Fruit fly (Drosophila melanogaster) whole organism, embryonic: ENCODE results near the gene Pka-C2.

ENCODE experiments used
- Blimp-1 ChIP-seq: fragments of 200-800 bp; sonication (Bioruptor generic); optimal IDR thresholded peaks from 3 replicates; lab custom pipeline; 2018; ENCODE audit warnings: missing biosample characterization, missing genetic modification characterization, mild to moderate bottlenecking, moderate library complexity, missing genetic modification reagents
- CG11398 ChIP-seq: fragments of 200-800 bp; sonication (Bioruptor generic); optimal IDR thresholded peaks from 2 replicates; lab custom pipeline; 2016; ENCODE audit warnings: missing biosample characterization, missing genetic modification characterization
- CG11696 ChIP-seq: fragments of 200-800 bp; sonication (Bioruptor generic); IDR thresholded peaks from 2 replicates; pipeline ENCODE4 v1.3.6; 2022; ENCODE audit warnings: missing biosample characterization, missing genetic modification characterization
- CG12391 ChIP-seq: fragments of 200-800 bp; sonication (Bioruptor generic); optimal IDR thresholded peaks from 3 replicates; lab custom pipeline; 2018; ENCODE audit warnings: missing biosample characterization, mild to moderate bottlenecking, missing genetic modification characterization, moderate library complexity
- CG15073 ChIP-seq: fragments of 200-800 bp; sonication (Bioruptor generic); optimal IDR thresholded peaks from 2 replicates; lab custom pipeline; 2016; ENCODE audit warnings: missing biosample characterization, missing genetic modification characterization
- CG18476 ChIP-seq: fragments of 200-800 bp; sonication (Bioruptor generic); optimal IDR thresholded peaks from 2 replicates; lab custom pipeline; 2016; ENCODE audit warnings: missing biosample characterization, mild to moderate bottlenecking, missing genetic modification characterization
- CG2678 ChIP-seq: fragments of 200-800 bp; sonication (Bioruptor generic); optimal IDR thresholded peaks from 3 replicates; lab custom pipeline; 2019; ENCODE audit warnings: missing biosample characterization, mild to moderate bottlenecking, missing genetic modification characterization, moderate library complexity
- CG32767 ChIP-seq: fragments of 200-800 bp; sonication (Bioruptor generic); IDR thresholded peaks from 2 replicates; pipeline ENCODE4 v1.3.6; 2022; ENCODE audit warnings: missing biosample characterization, missing genetic modification characterization
- CG6689 ChIP-seq: fragments of 200-800 bp; sonication (Bioruptor generic); IDR thresholded peaks from 2 replicates; pipeline ENCODE4 v1.3.6; 2022; ENCODE audit warnings: missing biosample characterization, missing genetic modification characterization
- CG7271 ChIP-seq: fragments of 200-800 bp; sonication (Bioruptor generic); optimal IDR thresholded peaks from 2 replicates; lab custom pipeline; 2018; ENCODE audit warnings: missing biosample characterization, mild to moderate bottlenecking, missing genetic modification characterization, moderate library complexity
- CG8281 ChIP-seq: fragments of 200-800 bp; sonication (Bioruptor generic); optimal IDR thresholded peaks from 2 replicates; lab custom pipeline; 2018; ENCODE audit warnings: missing biosample characterization, mild to moderate bottlenecking, missing genetic modification characterization, moderate library complexity
- CG8924 ChIP-seq: fragments of 200-800 bp; optimal IDR thresholded peaks from 3 replicates; lab custom pipeline; 2019; ENCODE audit warnings: missing biosample characterization, mild to moderate bottlenecking, missing genetic modification characterization, moderate library complexity
- HLH54F ChIP-seq: fragments of 200-800 bp; sonication (Bioruptor generic); optimal IDR thresholded peaks from 3 replicates; lab custom pipeline; 2016; ENCODE audit warnings: missing biosample characterization, missing genetic modification characterization
- Hr78 ChIP-seq, 2 experiments: fragments of 200-800 bp in 1 of 2; fragments of >200 bp in 1 of 2; sonication (Bioruptor generic) in 1 of 2; optimal IDR thresholded peaks; 2 replicates each; lab custom pipeline; 2017 to 2019; ENCODE audit warnings: missing biosample characterization in 2 of 2, missing genetic modification characterization in 2 of 2, mild to moderate bottlenecking in 1 of 2, moderate library complexity in 1 of 2
- Hsf ChIP-seq: fragments of 200-800 bp; sonication (Bioruptor generic); optimal IDR thresholded peaks from 3 replicates; lab custom pipeline; 2016; ENCODE audit warnings: missing biosample characterization, missing genetic modification characterization
- Lim3 ChIP-seq: fragments of 200-800 bp; sonication (Bioruptor generic); IDR thresholded peaks from 2 replicates; pipeline ENCODE4 v1.3.6; 2022; ENCODE audit warnings: missing biosample characterization, missing genetic modification characterization
- NC2β ChIP-seq: fragments of 200-800 bp; sonication (Bioruptor generic); optimal IDR thresholded peaks from 2 replicates; lab custom pipeline; 2016; ENCODE audit warnings: missing biosample characterization, missing genetic modification characterization
- PHDP ChIP-seq: fragments of 200-800 bp; sonication (Bioruptor generic); optimal IDR thresholded peaks from 3 replicates; lab custom pipeline; 2018; ENCODE audit warnings: missing biosample characterization, mild to moderate bottlenecking, missing genetic modification characterization, moderate library complexity
- Side ChIP-seq: fragments of 200-800 bp; sonication (Bioruptor generic); optimal IDR thresholded peaks from 2 replicates; lab custom pipeline; 2016; ENCODE audit warnings: missing biosample characterization, missing genetic modification characterization
- Sox102F ChIP-seq: fragments of 200-800 bp; sonication (Bioruptor generic); optimal IDR thresholded peaks from 2 replicates; lab custom pipeline; 2018; ENCODE audit warnings: missing biosample characterization, mild to moderate bottlenecking, missing genetic modification characterization, moderate library complexity
- Xrp1 ChIP-seq: fragments of 200-800 bp; sonication (Bioruptor generic); IDR thresholded peaks from 2 replicates; pipeline ENCODE4 v1.3.6; 2022; ENCODE audit warnings: missing biosample characterization, missing genetic modification characterization
- abd-A ChIP-seq: fragments of 200-800 bp; sonication (Bioruptor generic); optimal IDR thresholded peaks from 3 replicates; lab custom pipeline; 2019; ENCODE audit warnings: missing biosample characterization, mild to moderate bottlenecking, missing genetic modification characterization, moderate library complexity
- bsh ChIP-seq, 2 experiments: fragments of 200-800 bp; sonication (Bioruptor generic); optimal IDR thresholded peaks; 2 replicates each; lab custom pipeline; 2017 to 2018; ENCODE audit warnings: mild to moderate bottlenecking in 2 of 2, missing biosample characterization in 2 of 2, missing genetic modification characterization in 2 of 2, moderate library complexity in 1 of 2
- caup ChIP-seq: fragments of 200-800 bp; sonication (Bioruptor generic); optimal IDR thresholded peaks from 3 replicates; lab custom pipeline; 2017; ENCODE audit warnings: missing biosample characterization, mild to moderate bottlenecking, missing genetic modification characterization, moderate library complexity; ENCODE audit not compliant: severe bottlenecking
- crol ChIP-seq: fragments of 200-800 bp; sonication (Bioruptor generic); IDR thresholded peaks from 2 replicates; pipeline ENCODE4 v1.3.6; 2022; ENCODE audit warnings: missing biosample characterization, missing genetic modification characterization
- da ChIP-seq: fragments of 200-800 bp; sonication (Bioruptor generic); optimal IDR thresholded peaks from 2 replicates; lab custom pipeline; 2016; ENCODE audit warnings: missing biosample characterization, missing genetic modification characterization
- ftz-f1 ChIP-seq: fragments of 200-800 bp; sonication (Bioruptor generic); optimal IDR thresholded peaks from 2 replicates; lab custom pipeline; 2016; ENCODE audit warnings: missing biosample characterization, missing genetic modification characterization
- kni ChIP-seq: fragments of 200-800 bp; sonication (Bioruptor generic); optimal IDR thresholded peaks from 3 replicates; lab custom pipeline; 2017; ENCODE audit warnings: mild to moderate bottlenecking, missing biosample characterization, missing genetic modification reagents, missing genetic modification characterization
- knrl ChIP-seq: fragments of 200-800 bp; sonication (Bioruptor generic); IDR thresholded peaks from 3 replicates; pipeline ENCODE4 v1.3.6; 2022; ENCODE audit warnings: missing biosample characterization, missing genetic modification characterization; ENCODE audit not compliant: partially characterized antibody
- lilli ChIP-seq: fragments of 200-800 bp; sonication (Bioruptor generic); optimal IDR thresholded peaks from 3 replicates; lab custom pipeline; 2016; ENCODE audit warnings: missing biosample characterization, missing genetic modification characterization
- maf-S ChIP-seq: fragments of 200-800 bp; sonication (Bioruptor generic); optimal IDR thresholded peaks from 2 replicates; lab custom pipeline; 2016; ENCODE audit warnings: missing biosample characterization, missing genetic modification characterization
- mirr ChIP-seq: fragments of 200-800 bp; sonication (Bioruptor generic); optimal IDR thresholded peaks from 3 replicates; lab custom pipeline; 2018; ENCODE audit warnings: missing biosample characterization, mild to moderate bottlenecking, missing genetic modification characterization
- nerfin-2 ChIP-seq: fragments of 200-800 bp; sonication (Bioruptor generic); IDR thresholded peaks from 2 replicates; pipeline ENCODE4 v1.3.6; 2022; ENCODE audit warnings: missing biosample characterization, missing genetic modification characterization; ENCODE audit not compliant: partially characterized antibody
- oc ChIP-seq: fragments of 200-800 bp; sonication (Bioruptor generic); optimal IDR thresholded peaks from 2 replicates; lab custom pipeline; 2018; ENCODE audit warnings: missing biosample characterization, mild to moderate bottlenecking, missing genetic modification characterization, moderate library complexity
- onecut ChIP-seq: fragments of 200-800 bp; sonication (Bioruptor generic); IDR thresholded peaks from 2 replicates; pipeline ENCODE4 v1.3.6; 2022; ENCODE audit warnings: missing biosample characterization, missing genetic modification characterization
- peb ChIP-seq: fragments of 200-800 bp; sonication (Bioruptor generic); IDR thresholded peaks from 2 replicates; pipeline ENCODE4 v1.3.6; 2022; ENCODE audit warnings: missing biosample characterization, missing genetic modification characterization
- pnt ChIP-seq: fragments of 200-800 bp; sonication (Bioruptor generic); optimal IDR thresholded peaks from 3 replicates; lab custom pipeline; 2016; ENCODE audit warnings: missing biosample characterization, missing genetic modification characterization
- pros ChIP-seq: fragments of 200-800 bp; sonication (Bioruptor generic); optimal IDR thresholded peaks from 3 replicates; lab custom pipeline; 2019; ENCODE audit warnings: missing biosample characterization, mild to moderate bottlenecking, missing genetic modification characterization, moderate library complexity
- rib ChIP-seq: fragments of 200-800 bp; sonication (Bioruptor generic); IDR thresholded peaks from 2 replicates; pipeline ENCODE4 v1.3.6; 2022; ENCODE audit warnings: missing biosample characterization, missing genetic modification characterization
- sens-2 ChIP-seq: fragments of 200-800 bp; sonication (Bioruptor generic); IDR thresholded peaks from 2 replicates; pipeline ENCODE4 v1.3.6; 2022; ENCODE audit warnings: missing biosample characterization, missing genetic modification characterization
- unpg ChIP-seq: fragments of 200-800 bp; sonication (Bioruptor generic); optimal IDR thresholded peaks from 3 replicates; lab custom pipeline; 2018; ENCODE audit warnings: missing biosample characterization, mild to moderate bottlenecking, missing genetic modification characterization, moderate library complexity
- vvl ChIP-seq: fragments of 200-800 bp; sonication (Bioruptor generic); IDR thresholded peaks from 2 replicates; pipeline ENCODE4 v1.3.6; 2022; ENCODE audit warnings: missing biosample characterization, missing genetic modification characterization
- zen ChIP-seq: fragments of 200-800 bp; sonication (Bioruptor generic); optimal IDR thresholded peaks from 3 replicates; lab custom pipeline; 2018; ENCODE audit warnings: missing biosample characterization, mild to moderate bottlenecking, missing genetic modification characterization, moderate library complexity

Pka-C2 gene

dm6 chr3R:30699165-30699564 is 2.2 kb upstream of the Pka-C2 start (continued):
- TF ChIP-seq bsh (GFP tag; optimal IDR thresholded peaks at IDR 0.05; lab: Kevin White, UChicago) (peak in 1 of 2 experiments; percentile 48), Side (GFP tag; lab: Kevin White, UChicago) (no peak), CG32767 (GFP tag; lab: Robert Waterston, UW) (no peak), unpg (peak; percentile 26), CG12391 (tag; lab: Kevin White, UChicago) (peak; percentile 16), Xrp1 (GFP tag; lab: Robert Waterston, UW) (0 out of 2 replicates have a peak, but pooled peaks have one; percentile 36), kni (GFP tag; lab: Kevin White, UChicago) (peak; percentile 25)

dm6 chr3R:30695398-30695797 is 1.5 kb downstream of the Pka-C2 start, which contains the start of gene CG12069:
CG12069 (minus strand) TSS chr3R:30695498.
- no peak for TF ChIP-seq Lim3 (GFP tag; lab: Robert Waterston, UW)
- TF ChIP-seq maf-S (GFP tag; lab: Kevin White, UChicago) = no peak
- TF ChIP-seq rib = no peak
- no peak for TF ChIP-seq CG7271 (tag; lab: Kevin White, UChicago)
- no peak for TF ChIP-seq Sox102F (GFP tag; lab: Kevin White, UChicago)
- TF ChIP-seq NC2β (GFP tag; lab: Kevin White, UChicago) = no peak
- TF ChIP-seq CG8924 = no peak
- TF ChIP-seq CG8281 (tag; lab: Kevin White, UChicago) = no peak
- TF ChIP-seq CG6689 (GFP tag; lab: Robert Waterston, UW) = no peak
- no peak for TF ChIP-seq Hsf (GFP tag; lab: Kevin White, UChicago)
- no peak for TF ChIP-seq CG11398 (GFP tag; lab: Kevin White, UChicago)
- TF ChIP-seq CG15073 (GFP tag; lab: Kevin White, UChicago) = no peak
- no peak for TF ChIP-seq mirr (GFP tag; lab: Kevin White, UChicago)

dm6 chr3R:30690251-30690650 is 6.7 kb downstream of the Pka-C2 start, which contains the start of gene Spn100A:
Spn100A (plus strand) TSS chr3R:30690642.
- TF ChIP-seq zen (tag; lab: Kevin White, UChicago) = no peak
- no peak for TF ChIP-seq pros (GFP tag; lab: Kevin White, UChicago)
- TF ChIP-seq HLH54F (GFP tag; lab: Kevin White, UChicago) = no peak
- no peak for TF ChIP-seq CG8281 (tag; lab: Kevin White, UChicago)
- no peak for TF ChIP-seq peb (GFP tag; lab: Robert Waterston, UW)
- TF ChIP-seq vvl (GFP tag; lab: Robert Waterston, UW) = peak; percentile 57; the same call in 1 of the 2 replicates
- TF ChIP-seq kni (GFP tag; lab: Kevin White, UChicago) = peak; percentile 90
- peak in 1 of 2 experiments; percentile 61 for TF ChIP-seq Hr78 (GFP tag; optimal IDR thresholded peaks at IDR 0.05; lab: Kevin White, UChicago)
- TF ChIP-seq pnt (GFP tag; lab: Kevin White, UChicago) = no peak
- peak; percentile 99 for TF ChIP-seq Blimp-1 (GFP tag; lab: Kevin White, UChicago)
- no peak for TF ChIP-seq CG18476 (GFP tag; lab: Kevin White, UChicago)
- no peak for TF ChIP-seq onecut (GFP tag; lab: Robert Waterston, UW)
- TF ChIP-seq sens-2 = no peak
- TF ChIP-seq lilli = no peak
- TF ChIP-seq crol (GFP tag; lab: Robert Waterston, UW) = peak; percentile 40; the same call in 1 of the 2 replicates
- TF ChIP-seq CG11696 (GFP tag; lab: Robert Waterston, UW) = no peak
- TF ChIP-seq da (GFP tag; lab: Kevin White, UChicago) = no peak
- TF ChIP-seq knrl = no peak
- peak; percentile 34 for TF ChIP-seq abd-A (tag; lab: Kevin White, UChicago)
- no peak for TF ChIP-seq PHDP (tag; lab: Kevin White, UChicago)
- TF ChIP-seq ftz-f1 (GFP tag; lab: Kevin White, UChicago) = no peak
- TF ChIP-seq CG2678 (tag; lab: Kevin White, UChicago) = no peak
- TF ChIP-seq caup (GFP tag; lab: Kevin White, UChicago) = no peak
- TF ChIP-seq nerfin-2 = no peak
- peak; percentile 43 for TF ChIP-seq oc (tag; lab: Kevin White, UChicago)
